Worm (Caenorhabditis elegans) whole organism, L3 larva: ENCODE data around the gene ceh-33.

Experiments used
- ZK546.5 ChIP-seq: sonication (generic microtip); optimal IDR thresholded peaks from 2 replicates; lab custom pipeline; 2017; ENCODE audit warnings: missing biosample characterization, missing genetic modification characterization
- aly-2 ChIP-seq: fragments of 150-350 bp; optimal IDR thresholded peaks from 2 replicates; lab custom pipeline; 2014; ENCODE audit warnings: missing biosample characterization, missing genetic modification characterization
- ama-1 ChIP-seq: fragments of 150-350 bp; optimal IDR thresholded peaks from 2 replicates; lab custom pipeline; 2018
- ceh-28 ChIP-seq: fragments of 150-350 bp; optimal IDR thresholded peaks from 2 replicates; lab custom pipeline; 2014; ENCODE audit warnings: missing biosample characterization, missing genetic modification reagents, missing genetic modification characterization
- ceh-82 ChIP-seq: fragments of 150-350 bp; optimal IDR thresholded peaks from 2 replicates; lab custom pipeline; 2014; ENCODE audit warnings: missing biosample characterization, missing genetic modification characterization
- daf-12 ChIP-seq: fragments of 150-350 bp; optimal IDR thresholded peaks from 2 replicates; lab custom pipeline; 2014; ENCODE audit warnings: missing biosample characterization, missing genetic modification reagents, missing genetic modification characterization
- egl-27 ChIP-seq: sonication (generic microtip); optimal IDR thresholded peaks from 4 replicates; lab custom pipeline; 2017; ENCODE audit warnings: missing biosample characterization, missing genetic modification reagents, missing genetic modification characterization
- egl-5 ChIP-seq: fragments of 150-350 bp; optimal IDR thresholded peaks from 2 replicates; lab custom pipeline; 2017; ENCODE audit warnings: missing biosample characterization, missing genetic modification reagents, missing genetic modification characterization, inconsistent platforms
- elt-2 ChIP-seq: sonication (generic microtip); optimal IDR thresholded peaks from 2 replicates; lab custom pipeline; 2016; ENCODE audit warnings: missing genetic modification reagents, mild to moderate bottlenecking, missing genetic modification characterization, missing compliant biosample characterization
- fkh-10 ChIP-seq: sonication (generic microtip); optimal IDR thresholded peaks from 2 replicates; lab custom pipeline; 2017; ENCODE audit warnings: missing biosample characterization, missing genetic modification reagents, missing genetic modification characterization
- fkh-2 ChIP-seq: fragments of 150-350 bp; optimal IDR thresholded peaks from 2 replicates; lab custom pipeline; 2014; ENCODE audit warnings: missing biosample characterization, missing genetic modification reagents, missing genetic modification characterization
- fos-1 ChIP-seq: fragments of 150-350 bp; optimal IDR thresholded peaks from 2 replicates; lab custom pipeline; 2014; ENCODE audit warnings: missing biosample characterization, missing genetic modification characterization
- hmg-11 ChIP-seq: sonication (generic microtip); optimal IDR thresholded peaks from 2 replicates; lab custom pipeline; 2016; ENCODE audit warnings: missing genetic modification characterization, missing compliant biosample characterization
- jun-1 ChIP-seq: fragments of 150-350 bp; optimal IDR thresholded peaks from 2 replicates; lab custom pipeline; 2014; ENCODE audit warnings: missing biosample characterization, missing genetic modification reagents, missing genetic modification characterization
- lin-15B ChIP-seq: fragments of 150-350 bp; optimal IDR thresholded peaks from 2 replicates; lab custom pipeline; 2014; ENCODE audit warnings: missing biosample characterization, missing genetic modification characterization
- lin-39 ChIP-seq: fragments of 150-350 bp; optimal IDR thresholded peaks from 2 replicates; lab custom pipeline; 2018; ENCODE audit warnings: missing biosample characterization, missing genetic modification reagents, missing genetic modification characterization
- lsy-12 ChIP-seq: sonication (generic microtip); optimal IDR thresholded peaks from 2 replicates; lab custom pipeline; 2016; ENCODE audit warnings: mild to moderate bottlenecking, missing genetic modification characterization, missing compliant biosample characterization
- nfya-1 ChIP-seq: sonication (generic microtip); optimal IDR thresholded peaks from 2 replicates; lab custom pipeline; 2017; ENCODE audit warnings: missing genetic modification characterization, mild to moderate bottlenecking, missing compliant biosample characterization, antibody characterized with exemption, moderate library complexity; ENCODE audit not compliant: insufficient read depth
- nhr-11 ChIP-seq: fragments of 150-350 bp; optimal IDR thresholded peaks from 2 replicates; lab custom pipeline; 2014; ENCODE audit warnings: missing biosample characterization, missing genetic modification characterization
- nhr-12 ChIP-seq: fragments of 150-350 bp; optimal IDR thresholded peaks from 2 replicates; lab custom pipeline; 2014; ENCODE audit warnings: missing biosample characterization, missing genetic modification characterization
- nhr-23 ChIP-seq: fragments of 150-350 bp; optimal IDR thresholded peaks from 2 replicates; lab custom pipeline; 2014; ENCODE audit warnings: missing biosample characterization, missing genetic modification reagents, missing genetic modification characterization
- nhr-237 ChIP-seq: fragments of 150-350 bp; optimal IDR thresholded peaks from 2 replicates; lab custom pipeline; 2014; ENCODE audit warnings: missing biosample characterization, missing genetic modification characterization
- nhr-25 ChIP-seq: sonication (generic microtip); optimal IDR thresholded peaks from 2 replicates; lab custom pipeline; 2017; ENCODE audit warnings: missing biosample characterization, missing genetic modification characterization
- nhr-76 ChIP-seq: fragments of 150-350 bp; sonication (generic microtip); optimal IDR thresholded peaks from 5 replicates; lab custom pipeline; 2014; ENCODE audit warnings: missing biosample characterization, missing genetic modification characterization
- nhr-77 ChIP-seq: fragments of 150-350 bp; optimal IDR thresholded peaks from 2 replicates; lab custom pipeline; 2014; ENCODE audit warnings: missing biosample characterization, missing genetic modification characterization
- skn-1 ChIP-seq: fragments of 150-350 bp; optimal IDR thresholded peaks from 2 replicates; lab custom pipeline; 2014; ENCODE audit warnings: missing biosample characterization, missing genetic modification characterization
- tbx-2 ChIP-seq: sonication (generic microtip); optimal IDR thresholded peaks from 2 replicates; lab custom pipeline; 2016; ENCODE audit warnings: mild to moderate bottlenecking, missing genetic modification characterization, missing compliant biosample characterization
- unc-39 ChIP-seq: sonication (generic microtip); optimal IDR thresholded peaks from 4 replicates; lab custom pipeline; 2017; ENCODE audit warnings: missing biosample characterization, missing genetic modification characterization
- unc-62 ChIP-seq: fragments of 150-350 bp; sonication (generic microtip); optimal IDR thresholded peaks from 4 replicates; lab custom pipeline; 2014; ENCODE audit warnings: missing biosample characterization, missing genetic modification reagents, missing genetic modification characterization
- zag-1 ChIP-seq: fragments of 150-350 bp; optimal IDR thresholded peaks from 2 replicates; lab custom pipeline; 2014; ENCODE audit warnings: missing biosample characterization, missing genetic modification characterization
- ztf-11 ChIP-seq: fragments of 150-350 bp; optimal IDR thresholded peaks from 2 replicates; lab custom pipeline; 2014; ENCODE audit warnings: missing biosample characterization, missing genetic modification characterization

The ceh-33 gene

DNA sequence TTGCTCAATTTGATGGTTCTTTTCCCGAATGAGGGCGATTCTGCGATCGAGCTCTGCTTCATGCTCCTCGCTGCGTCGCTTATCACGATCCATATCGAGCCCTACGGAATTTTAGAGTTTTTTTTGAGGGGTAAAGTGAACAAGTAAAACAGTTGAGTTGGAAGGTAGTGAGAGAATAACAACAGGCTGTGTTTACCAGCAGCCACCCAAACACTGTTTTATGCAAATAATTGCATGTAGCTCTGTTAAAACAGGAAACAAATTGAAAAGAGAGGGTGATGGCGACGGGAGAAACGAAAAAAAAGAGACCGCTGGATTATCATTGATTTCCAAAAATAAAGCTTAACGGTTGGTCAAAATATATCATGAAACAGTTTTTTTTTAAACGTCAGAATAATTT is 3.8 kb upstream of the ceh-33 start, which contains the start of gene C10G8.8:
C10G8.8 (minus strand) TSS at position 101 of the 400 bp plus-strand sequence.
- TF ChIP-seq egl-27 (tag; lab: Kevin White, UChicago) (no peak), aly-2 (tag; lab: Kevin White, UChicago) (no peak), ZK546.5 (no peak), lin-15B (tag; lab: Kevin White, UChicago) (no peak), hmg-11 (tag; lab: Kevin White, UChicago) (no peak), lsy-12 (tag; lab: Kevin White, UChicago) (no peak), skn-1 (tag; lab: Kevin White, UChicago) (no peak), nhr-77 (tag; lab: Kevin White, UChicago) (no peak), ceh-82 (tag; lab: Kevin White, UChicago) (no peak), unc-62 (GFP tag; lab: Kevin White, UChicago) (no peak), nhr-11 (tag; lab: Kevin White, UChicago) (no peak), tbx-2 (tag; lab: Kevin White, UChicago) (no peak), nhr-76 (tag; lab: Kevin White, UChicago) (no peak)

DNA sequence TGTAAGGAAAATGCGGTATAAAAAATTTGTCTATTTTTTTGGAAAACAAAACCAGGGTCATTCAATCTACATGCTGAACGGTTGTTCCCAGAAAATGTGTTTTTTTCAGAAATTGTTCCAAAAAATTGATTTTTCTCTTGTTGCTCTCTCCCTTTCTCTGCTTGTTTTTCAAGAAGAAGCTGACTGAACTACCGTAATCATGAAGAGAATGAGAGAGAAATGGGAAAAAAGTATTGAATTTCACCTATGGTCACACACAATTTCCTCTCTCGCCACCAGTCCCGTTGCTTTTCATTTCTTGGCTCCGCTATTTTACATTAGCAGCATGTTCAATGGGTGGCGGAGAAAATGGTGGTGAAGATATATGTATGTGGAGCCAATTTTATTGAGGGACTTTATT is 1.7 kb downstream of the ceh-33 start:
- no peak for TF ChIP-seq ama-1 (lab: Kevin White, UChicago)
- no peak for TF ChIP-seq zag-1 (tag; lab: Kevin White, UChicago)

DNA sequence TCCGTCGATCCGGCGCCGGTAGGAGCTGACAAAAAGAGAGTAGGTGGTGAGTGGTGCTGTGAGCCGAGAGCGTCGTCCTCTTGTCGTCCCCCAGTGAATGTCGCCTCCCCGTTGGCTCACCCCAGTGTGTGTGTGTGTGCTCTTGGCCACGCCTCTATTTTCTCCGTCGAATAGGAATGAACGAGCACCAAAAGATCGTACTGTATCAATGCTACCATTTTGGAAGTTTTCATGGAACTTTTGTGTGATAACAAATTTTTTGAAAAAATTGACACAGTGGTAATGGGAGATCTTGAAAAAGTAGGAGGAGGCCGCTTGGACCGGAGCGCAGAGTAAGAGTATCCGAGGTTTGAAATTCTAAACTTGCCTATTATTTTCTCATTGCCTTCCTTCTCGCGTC is 5.0 kb downstream of the ceh-33 start, which contains the start of gene ceh-34:
ceh-34 (minus strand) TSS at position 101 of the 400 bp plus-strand sequence.
- TF ChIP-seq zag-1 (tag; lab: Kevin White, UChicago) (no peak), nhr-23 (no peak), egl-5 (tag; lab: Kevin White, UChicago) (no peak), nhr-25 (tag; lab: Kevin White, UChicago) (no peak), nfya-1 (tag; lab: Kevin White, UChicago) (peak; percentile 8), hmg-11 (tag; lab: Kevin White, UChicago) (no peak)

DNA sequence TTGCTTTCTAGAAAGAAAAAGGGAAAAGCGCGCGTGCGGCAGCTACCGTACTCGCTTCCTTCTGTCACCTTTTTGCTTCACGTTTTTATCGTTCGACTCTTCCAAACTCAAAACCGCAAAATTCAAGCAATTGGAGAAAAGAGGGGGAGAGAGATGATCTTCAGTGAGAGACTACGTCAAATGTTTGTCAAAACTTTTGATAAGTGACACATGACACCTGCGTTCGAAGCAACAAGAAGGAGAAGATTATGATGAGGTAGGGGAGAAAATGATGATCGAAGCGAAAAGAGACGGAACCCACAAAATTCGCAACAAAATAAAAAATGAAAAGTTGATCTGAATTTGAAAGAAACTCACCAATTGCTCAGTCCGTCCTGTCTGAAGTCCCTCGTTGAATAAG is 6.1 kb downstream of the ceh-33 start:
- TF ChIP-seq fkh-2 (no peak), unc-62 (GFP tag; lab: Kevin White, UChicago) (no peak), daf-12 (tag; lab: Kevin White, UChicago) (no peak), elt-2 (no peak), ama-1 (lab: Kevin White, UChicago) (no peak), nhr-77 (tag; lab: Kevin White, UChicago) (no peak), lin-39 (tag; lab: Kevin White, UChicago) (no peak), zag-1 (tag; lab: Kevin White, UChicago) (no peak), nhr-76 (tag; lab: Kevin White, UChicago) (no peak), aly-2 (tag; lab: Kevin White, UChicago) (no peak), unc-39 (no peak), skn-1 (tag; lab: Kevin White, UChicago) (no peak), ZK546.5 (no peak), fkh-10 (GFP tag; lab: Kevin White, UChicago) (no peak)
- TF ChIP-seq, all 47 proteins: peak for 0

DNA sequence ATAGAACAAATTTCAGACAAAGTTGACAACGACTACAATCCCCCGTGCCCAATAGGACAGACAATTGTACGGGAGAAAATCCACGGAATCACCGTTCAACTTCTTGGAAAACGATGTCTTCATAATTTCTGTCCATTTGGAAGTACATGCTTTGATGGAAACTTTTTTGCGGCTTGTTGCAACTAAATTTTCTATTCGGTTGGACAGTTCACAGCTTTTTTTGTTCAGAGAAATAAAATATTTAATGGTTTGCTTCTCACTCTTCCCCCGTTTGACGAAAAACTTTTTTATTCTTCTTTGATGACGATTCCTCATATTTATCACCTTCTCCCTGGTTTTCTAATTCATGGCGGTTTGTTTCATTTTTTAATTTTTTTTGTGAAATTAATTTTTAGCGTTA is 10.4 kb downstream of the ceh-33 start, which contains the start of gene C10G8.2:
C10G8.2 (plus strand) TSS at position 301 of the 400 bp plus-strand sequence.
- TF ChIP-seq jun-1 (tag; lab: Kevin White, UChicago), result no peak
- no peak for TF ChIP-seq ztf-11
- TF ChIP-seq nhr-237 (tag; lab: Kevin White, UChicago), result no peak
- TF ChIP-seq ceh-28 (tag; lab: Kevin White, UChicago), result no peak
- TF ChIP-seq nhr-12 (tag; lab: Kevin White, UChicago), result no peak
- TF ChIP-seq unc-62 (GFP tag; lab: Kevin White, UChicago), result no peak
- TF ChIP-seq, all 47 proteins: peak for 0

DNA sequence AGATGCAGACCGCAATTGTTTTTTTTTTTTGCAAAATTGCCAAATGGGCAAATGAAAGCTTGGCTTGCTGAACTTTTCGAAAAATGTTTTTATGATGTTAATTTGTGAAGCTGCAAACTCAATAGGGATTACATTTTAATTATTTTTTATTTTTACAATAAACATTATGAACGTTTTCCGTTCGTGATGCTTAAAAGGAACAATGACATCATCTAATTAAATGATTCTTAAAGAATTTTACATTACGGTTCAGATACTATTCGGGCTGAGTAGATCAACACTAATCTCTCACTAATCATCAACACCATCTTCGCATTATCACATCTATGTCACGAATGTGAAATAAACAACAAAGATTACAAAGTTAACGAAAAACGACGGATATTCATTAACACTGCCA is 12.0 kb downstream of the ceh-33 start, which contains the start of gene C10G8.3:
C10G8.3 (plus strand) TSS at position 301 of the 400 bp plus-strand sequence.
- TF ChIP-seq fos-1 (no peak), egl-5 (tag; lab: Kevin White, UChicago) (no peak)
